Worm (Caenorhabditis elegans) whole organism, young adult: ENCODE measurements around the gene F36H5.14.
A peak's percentile ranks its signal among the peaks of the same experiment; 100 is the strongest.
"Not testable (repeated sequence)": the region's sequence is repeated elsewhere in the genome, so short reads cannot be mapped to it uniquely, and the experiment has no call there.

ENCODE experiments used
- B0035.1 ChIP-seq: sonication (generic microtip); optimal IDR thresholded peaks from 2 replicates; lab custom pipeline; 2016; ENCODE audit warnings: missing genetic modification characterization, mild to moderate bottlenecking, missing compliant biosample characterization, missing genotype, missing genetic modification reagents
- C06A6.2 ChIP-seq: fragments of 200-800 bp; sonication (Bioruptor generic); conservative IDR thresholded peaks from 2 replicates; pipeline ENCODE4 v1.3.6; 2022; ENCODE audit warnings: missing genetic modification characterization, missing compliant biosample characterization
- F55B11.4 ChIP-seq: sonication (generic microtip); optimal IDR thresholded peaks from 2 replicates; lab custom pipeline; 2016; ENCODE audit warnings: missing compliant biosample characterization, missing genetic modification characterization, borderline replicate concordance; ENCODE audit not compliant: insufficient read depth
- T07F8.4 ChIP-seq: sonication (generic microtip); optimal IDR thresholded peaks from 2 replicates; lab custom pipeline; 2016; ENCODE audit warnings: mild to moderate bottlenecking, missing genetic modification characterization, moderate library complexity, missing compliant biosample characterization
- T26A5.8 ChIP-seq: sonication (generic microtip); optimal IDR thresholded peaks from 2 replicates; lab custom pipeline; 2016; ENCODE audit warnings: missing genetic modification characterization, missing compliant biosample characterization
- Y56A3A.18 ChIP-seq: fragments of 200-800 bp; sonication (Bioruptor generic); IDR thresholded peaks from 2 replicates; pipeline ENCODE4 v1.3.6; 2022; ENCODE audit warnings: missing genetic modification reagents, missing genetic modification characterization, missing compliant biosample characterization
- akir-1 ChIP-seq: fragments of 200-800 bp; sonication (Bioruptor generic); optimal IDR thresholded peaks from 2 replicates; lab custom pipeline; 2018; ENCODE audit warnings: mild to moderate bottlenecking, missing genetic modification characterization, moderate library complexity, missing compliant biosample characterization
- ama-1 ChIP-seq, 3 experiments: fragments of 150-350 bp in 1 of 3; sonication (generic microtip) in 2 of 3; optimal IDR thresholded peaks; 2 replicates each; lab custom pipeline; 2014 to 2018; ENCODE audit warnings: missing biosample characterization in 2 of 3, missing genetic modification characterization in 2 of 3, missing genetic modification reagents in 2 of 3
- aptf-2 ChIP-seq: fragments of 200-800 bp; sonication (Bioruptor generic); conservative IDR thresholded peaks from 2 replicates; pipeline ENCODE4 v1.3.6; 2022; ENCODE audit warnings: missing genetic modification reagents, missing genetic modification characterization, missing compliant biosample characterization
- ceh-58 ChIP-seq: fragments of 200-800 bp; sonication (Bioruptor generic); IDR thresholded peaks from 2 replicates; pipeline ENCODE4 v1.3.6; 2022; ENCODE audit warnings: missing genetic modification characterization, missing compliant biosample characterization
- dox-1 ChIP-seq: fragments of 200-800 bp; sonication (Bioruptor generic); IDR thresholded peaks from 2 replicates; pipeline ENCODE4 v1.3.6; 2022; ENCODE audit warnings: missing genetic modification reagents, missing genetic modification characterization, missing compliant biosample characterization
- dpl-1 ChIP-seq: fragments of 150-350 bp; optimal IDR thresholded peaks from 2 replicates; lab custom pipeline; 2014; ENCODE audit warnings: missing biosample characterization, missing genetic modification reagents, missing genetic modification characterization
- efl-1 ChIP-seq: fragments of 150-350 bp; optimal IDR thresholded peaks from 2 replicates; lab custom pipeline; 2014; ENCODE audit warnings: missing biosample characterization, missing genetic modification reagents, missing genetic modification characterization
- gei-17 ChIP-seq: fragments of 200-800 bp; sonication (Bioruptor generic); optimal IDR thresholded peaks from 2 replicates; lab custom pipeline; 2018; ENCODE audit warnings: mild to moderate bottlenecking, missing genetic modification characterization, missing compliant biosample characterization
- him-1 ChIP-seq: sonication (generic microtip); optimal IDR thresholded peaks from 2 replicates; lab custom pipeline; 2016; ENCODE audit warnings: missing genotype, missing genetic modification reagents, missing genetic modification characterization, missing compliant biosample characterization
- hlh-12 ChIP-seq: sonication (generic microtip); optimal IDR thresholded peaks from 2 replicates; lab custom pipeline; 2016; ENCODE audit warnings: missing genetic modification characterization, missing compliant biosample characterization
- hrde-1 ChIP-seq: sonication (generic microtip); optimal IDR thresholded peaks from 2 replicates; lab custom pipeline; 2016; ENCODE audit warnings: missing genetic modification characterization, mild to moderate bottlenecking, missing compliant biosample characterization, moderate library complexity, missing genotype, missing genetic modification reagents, borderline replicate concordance
- lin-40 ChIP-seq: sonication (generic microtip); optimal IDR thresholded peaks from 2 replicates; lab custom pipeline; 2016; ENCODE audit warnings: missing genetic modification characterization, mild to moderate bottlenecking, missing compliant biosample characterization, missing genotype, missing genetic modification reagents
- lin-54 ChIP-seq: fragments of 200-800 bp; sonication (Bioruptor generic); optimal IDR thresholded peaks from 2 replicates; lab custom pipeline; 2018; ENCODE audit warnings: mild to moderate bottlenecking, missing genetic modification characterization, missing compliant biosample characterization
- lir-1 ChIP-seq: fragments of 200-800 bp; sonication (Bioruptor generic); conservative IDR thresholded peaks from 2 replicates; pipeline ENCODE4 v1.3.6; 2022; ENCODE audit warnings: missing genetic modification reagents, missing genetic modification characterization, missing compliant biosample characterization
- lsl-1 ChIP-seq: fragments of 200-800 bp; sonication (Bioruptor generic); optimal IDR thresholded peaks from 2 replicates; lab custom pipeline; 2018; ENCODE audit warnings: mild to moderate bottlenecking, missing genetic modification characterization, moderate library complexity, missing compliant biosample characterization
- lsy-27 ChIP-seq: sonication (generic microtip); optimal IDR thresholded peaks from 2 replicates; lab custom pipeline; 2017; ENCODE audit warnings: missing genetic modification characterization, mild to moderate bottlenecking, missing compliant biosample characterization, antibody characterized with exemption, missing genotype, borderline replicate concordance; ENCODE audit not compliant: insufficient read depth
- mel-28 ChIP-seq: sonication (generic microtip); optimal IDR thresholded peaks from 2 replicates; lab custom pipeline; 2016; ENCODE audit warnings: borderline replicate concordance, mild to moderate bottlenecking, missing genetic modification characterization, missing compliant biosample characterization
- mxl-1 ChIP-seq: sonication (generic microtip); optimal IDR thresholded peaks from 2 replicates; lab custom pipeline; 2016; ENCODE audit warnings: missing genetic modification characterization, missing compliant biosample characterization
- nhr-179 ChIP-seq: sonication (generic microtip); optimal IDR thresholded peaks from 2 replicates; lab custom pipeline; 2016; ENCODE audit warnings: mild to moderate bottlenecking, missing genetic modification characterization, missing compliant biosample characterization
- nhr-80 ChIP-seq: sonication (generic microtip); optimal IDR thresholded peaks from 2 replicates; lab custom pipeline; 2016; ENCODE audit warnings: missing genetic modification characterization, missing compliant biosample characterization
- pha-4 ChIP-seq: fragments of 150-350 bp; sonication (generic microtip); optimal IDR thresholded peaks from 2 replicates; lab custom pipeline; 2014; ENCODE audit warnings: missing biosample characterization, missing genetic modification reagents, missing genetic modification characterization
- rec-8 ChIP-seq, 2 experiments: sonication (generic microtip); optimal IDR thresholded peaks; 2 replicates each; lab custom pipeline; 2016; ENCODE audit warnings: mild to moderate bottlenecking in 2 of 2, missing genetic modification characterization in 2 of 2, missing genetic modification reagents in 2 of 2, missing genotype in 2 of 2, missing biosample characterization in 1 of 2, missing compliant biosample characterization in 1 of 2, moderate library complexity in 1 of 2
- repo-1 ChIP-seq: sonication (generic microtip); optimal IDR thresholded peaks from 2 replicates; lab custom pipeline; 2017; ENCODE audit warnings: mild to moderate bottlenecking, missing genetic modification characterization, missing compliant biosample characterization
- sdz-38 ChIP-seq: sonication (generic microtip); optimal IDR thresholded peaks from 2 replicates; lab custom pipeline; 2016; ENCODE audit warnings: missing genotype, missing genetic modification characterization, missing compliant biosample characterization
- sea-2 ChIP-seq: fragments of 200-800 bp; sonication (Bioruptor generic); IDR thresholded peaks from 2 replicates; pipeline ENCODE4 v1.3.6; 2022; ENCODE audit warnings: missing genetic modification characterization, missing compliant biosample characterization
- snpc-1.1 ChIP-seq: sonication (generic microtip); optimal IDR thresholded peaks from 2 replicates; lab custom pipeline; 2017; ENCODE audit warnings: missing genetic modification characterization, mild to moderate bottlenecking, missing compliant biosample characterization, antibody characterized with exemption, moderate library complexity, missing genotype, missing genetic modification reagents; ENCODE audit not compliant: insufficient read depth
- tlf-1 ChIP-seq: fragments of 200-800 bp; sonication (Bioruptor generic); optimal IDR thresholded peaks from 2 replicates; lab custom pipeline; 2018; ENCODE audit warnings: mild to moderate bottlenecking, missing genetic modification characterization, missing compliant biosample characterization
- unc-62 ChIP-seq: fragments of 150-350 bp; optimal IDR thresholded peaks from 2 replicates; lab custom pipeline; 2014; ENCODE audit warnings: missing biosample characterization, missing genetic modification reagents, missing genetic modification characterization
- zfh-2 ChIP-seq: fragments of 200-800 bp; sonication (Bioruptor generic); conservative IDR thresholded peaks from 2 replicates; pipeline ENCODE4 v1.3.6; 2022; ENCODE audit warnings: missing genetic modification reagents, missing genetic modification characterization, missing compliant biosample characterization
- ztf-26 ChIP-seq: sonication (generic microtip); optimal IDR thresholded peaks from 2 replicates; lab custom pipeline; 2017; ENCODE audit warnings: missing genetic modification characterization, missing compliant biosample characterization
- ztf-6 ChIP-seq: fragments of 200-800 bp; sonication (Bioruptor generic); IDR thresholded peaks from 2 replicates; pipeline ENCODE4 v1.3.6; 2022; ENCODE audit warnings: missing genetic modification reagents, missing genetic modification characterization, missing compliant biosample characterization

The F36H5.14 gene

ce11 chrII:1766715-1767114 is 8.6 kb upstream of the F36H5.14 start:
- TF ChIP-seq sdz-38 (tag; lab: Kevin White, UChicago), result no peak
- no peak for TF ChIP-seq akir-1 (GFP tag; lab: Kevin White, UChicago)
- no peak for TF ChIP-seq hlh-12

DNA sequence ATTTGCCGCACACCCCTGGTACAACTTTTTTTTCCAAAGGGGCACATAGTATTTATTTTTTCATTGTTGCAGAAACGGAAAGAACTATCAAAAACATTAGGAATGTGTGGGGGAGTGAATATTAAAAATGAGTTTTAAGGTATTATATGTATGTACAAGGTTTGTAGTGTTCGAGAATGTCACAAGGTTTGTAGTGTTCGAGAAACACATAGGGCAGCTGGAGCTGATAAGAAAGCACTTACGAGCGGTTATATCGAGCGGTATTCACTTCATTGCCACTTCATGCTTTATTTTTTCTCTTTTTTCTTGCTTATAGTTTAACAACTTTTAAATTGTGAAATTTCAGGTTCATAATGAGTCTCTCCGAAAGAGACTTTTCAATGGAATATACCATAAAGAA is 7.9 kb upstream of the F36H5.14 start:
- TF ChIP-seq dox-1 (GFP tag; lab: Robert Waterston, UW) (0 out of 2 replicates have a peak, but pooled peaks have one; percentile 14), nhr-80 (tag; lab: Kevin White, UChicago) (peak; percentile 36)

- TF ChIP-seq ztf-6 (GFP tag; lab: Robert Waterston, UW); him-1; ztf-26: not testable (repeated sequence)
Measured at ce11 chrII:1771347-1771746, 4.0 kb upstream of the F36H5.14 start, which contains the start of gene math-26. TSS of gene math-26 (plus strand) at chrII:1771647.

ce11 chrII:1771785-1772184 is 3.5 kb upstream of the F36H5.14 start, which contains the start of gene math-3:
TSS of gene math-3 (plus strand) at chrII:1772085.
- TF ChIP-seq pha-4, result no peak
- TF ChIP-seq lsl-1 (GFP tag; lab: Kevin White, UChicago), result no peak
- TF ChIP-seq zfh-2 (GFP tag; lab: Robert Waterston, UW), result no peak
- no peak for TF ChIP-seq dpl-1 (GFP tag; lab: Kevin White, UChicago)
- no peak for TF ChIP-seq dox-1 (GFP tag; lab: Robert Waterston, UW)
- no peak for TF ChIP-seq unc-62 (GFP tag; lab: Kevin White, UChicago)
- no peak for TF ChIP-seq efl-1 (GFP tag; lab: Kevin White, UChicago)
- TF ChIP-seq T26A5.8 (tag; lab: Kevin White, UChicago), result no peak
- no peak for TF ChIP-seq nhr-179 (tag; lab: Kevin White, UChicago)
- no peak for TF ChIP-seq tlf-1
- TF ChIP-seq mxl-1 (tag; lab: Kevin White, UChicago), result no peak
- TF ChIP-seq snpc-1.1, result no peak
- TF ChIP-seq Y56A3A.18 (GFP tag; lab: Robert Waterston, UW), result no peak
- no peak for TF ChIP-seq rec-8 (tag; optimal IDR thresholded peaks at IDR 0.05; lab: Kevin White, UChicago)
- TF ChIP-seq lsy-27 (tag; lab: Kevin White, UChicago), result no peak

- TF ChIP-seq B0035.1, result no peak
- no peak for TF ChIP-seq ceh-58
- no peak for TF ChIP-seq hlh-12
- TF ChIP-seq dpl-1 (GFP tag; lab: Kevin White, UChicago), result no peak
- no peak for TF ChIP-seq lin-40
- no peak for TF ChIP-seq C06A6.2 (GFP tag; lab: Robert Waterston, UW)
- TF ChIP-seq lin-54 (GFP tag; lab: Kevin White, UChicago), result no peak
- TF ChIP-seq aptf-2 (GFP tag; lab: Robert Waterston, UW), result no peak
- TF ChIP-seq gei-17 (GFP tag; lab: Kevin White, UChicago), result no peak
- no peak for TF ChIP-seq repo-1
- no peak for TF ChIP-seq him-1
- TF ChIP-seq T07F8.4 (tag; lab: Kevin White, UChicago), result no peak
- TF ChIP-seq hrde-1 (tag; lab: Kevin White, UChicago), result no peak
- no peak for TF ChIP-seq ama-1 (optimal IDR thresholded peaks at IDR 0.05; lab: Kevin White, UChicago)
- no peak for TF ChIP-seq ama-1 (GFP tag; optimal IDR thresholded peaks at IDR 0.05; lab: Kevin White, UChicago)
- TF ChIP-seq lir-1, result no peak
- TF ChIP-seq sea-2 (GFP tag; lab: Robert Waterston, UW), result no peak
- TF ChIP-seq F55B11.4 (tag; lab: Kevin White, UChicago), result no peak
- no peak for TF ChIP-seq mel-28
Measured at ce11 chrII:1782474-1782873, 7.1 kb downstream of the F36H5.14 start, which contains the start of gene math-4. TSS of gene math-4 (minus strand) at chrII:1782574.
